Worm (Caenorhabditis elegans) whole organism, young adult: Measurements from ENCODE around the gene sri-47.

ENCODE experiments used
- Y56A3A.18 ChIP-seq: fragments of 200-800 bp; sonication (Bioruptor generic); IDR thresholded peaks from 2 replicates; pipeline ENCODE4 v1.3.6; 2022; ENCODE audit warnings: missing genetic modification reagents, missing genetic modification characterization, missing compliant biosample characterization
- akir-1 ChIP-seq: fragments of 200-800 bp; sonication (Bioruptor generic); optimal IDR thresholded peaks from 2 replicates; lab custom pipeline; 2018; ENCODE audit warnings: mild to moderate bottlenecking, missing genetic modification characterization, moderate library complexity, missing compliant biosample characterization
- ama-1 ChIP-seq, 3 experiments: fragments of 150-350 bp in 1 of 3; sonication (generic microtip) in 2 of 3; optimal IDR thresholded peaks; 2 replicates each; lab custom pipeline; 2014 to 2018; ENCODE audit warnings: missing biosample characterization in 2 of 3, missing genetic modification characterization in 2 of 3, missing genetic modification reagents in 2 of 3
- ccch-3 ChIP-seq: fragments of 200-800 bp; sonication (Bioruptor generic); optimal IDR thresholded peaks from 2 replicates; lab custom pipeline; 2018; ENCODE audit warnings: mild to moderate bottlenecking, missing genetic modification characterization, missing compliant biosample characterization
- egl-18 ChIP-seq: fragments of 200-800 bp; sonication (Bioruptor generic); IDR thresholded peaks from 2 replicates; pipeline ENCODE4 v1.3.6; 2022; ENCODE audit warnings: missing genetic modification reagents, missing genetic modification characterization, missing compliant biosample characterization
- him-1 ChIP-seq: sonication (generic microtip); optimal IDR thresholded peaks from 2 replicates; lab custom pipeline; 2016; ENCODE audit warnings: missing genotype, missing genetic modification reagents, missing genetic modification characterization, missing compliant biosample characterization
- hmg-20 ChIP-seq: fragments of 200-800 bp; sonication (Bioruptor generic); IDR thresholded peaks from 2 replicates; pipeline ENCODE4 v1.3.6; 2022; ENCODE audit warnings: missing genetic modification reagents, missing genetic modification characterization, missing compliant biosample characterization
- zfh-2 ChIP-seq: fragments of 200-800 bp; sonication (Bioruptor generic); conservative IDR thresholded peaks from 2 replicates; pipeline ENCODE4 v1.3.6; 2022; ENCODE audit warnings: missing genetic modification reagents, missing genetic modification characterization, missing compliant biosample characterization

DNA sequence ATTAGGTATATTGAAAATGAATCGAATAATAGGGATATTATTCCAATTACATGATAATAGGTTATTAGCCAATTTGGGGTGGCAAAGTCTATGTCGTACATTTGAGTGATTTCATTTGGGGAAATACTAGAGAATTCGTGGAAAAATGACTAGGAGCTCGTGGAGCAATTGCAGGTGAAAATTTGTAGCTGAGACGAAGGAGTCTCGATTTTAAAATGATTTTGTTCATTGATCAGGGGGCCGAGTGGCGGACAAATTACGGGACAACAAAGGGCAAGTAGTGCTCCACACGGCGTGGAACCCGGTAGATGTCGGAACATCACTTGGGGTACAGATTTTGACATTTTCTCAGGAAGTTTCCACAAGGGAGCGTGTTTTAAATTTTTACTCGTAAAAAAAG, 41.7 kb downstream of the sri-47 start, which contains the start of gene sri-62:
- no peak for TF ChIP-seq zfh-2
- TF ChIP-seq him-1 (tag; lab: Kevin White, UChicago) = no peak
- no peak for TF ChIP-seq akir-1 (GFP tag; lab: Kevin White, UChicago)
- no peak for TF ChIP-seq ccch-3
- TF ChIP-seq egl-18 (GFP tag; lab: Robert Waterston, UW) = no peak
- TF ChIP-seq Y56A3A.18 = no peak
- TF ChIP-seq ama-1 (optimal IDR thresholded peaks at IDR 0.05; lab: Kevin White, UChicago) = no peak
- TF ChIP-seq ama-1 (GFP tag; optimal IDR thresholded peaks at IDR 0.05; lab: Kevin White, UChicago) = no peak
- TF ChIP-seq hmg-20 = no peak
